Fruit fly (Drosophila melanogaster): Measurements from ENCODE around the gene Rap1.

DNA sequence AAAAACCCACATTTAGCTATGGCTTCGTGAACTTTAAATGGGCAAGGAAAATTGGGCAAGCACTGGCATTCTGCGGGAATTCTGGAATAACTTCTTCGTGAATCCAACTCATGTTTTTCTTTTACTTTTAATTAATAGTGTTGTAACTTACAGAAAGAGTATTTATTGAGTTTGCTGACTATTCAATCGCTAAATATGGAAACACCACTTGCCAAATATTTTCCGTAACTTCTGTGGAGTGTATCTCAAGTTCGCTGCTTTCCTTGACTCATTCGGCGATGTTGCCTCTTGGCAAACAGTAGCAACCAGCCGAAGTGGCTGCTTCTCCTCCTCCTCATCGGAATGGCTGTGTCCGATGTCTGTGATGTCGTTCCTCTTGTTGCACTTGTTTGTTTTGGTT is 43.2 kb upstream of the Rap1 start:
- TF ChIP-seq psq (optimal IDR thresholded peaks at IDR 0.05) (no peak), insv (optimal IDR thresholded peaks at IDR 0.05) (no peak), Myc (optimal IDR thresholded peaks at IDR 0.05) (no peak), ttk (optimal IDR thresholded peaks at IDR 0.05) (no peak), h (optimal IDR thresholded peaks at IDR 0.05) (no peak)
